Fruit fly (Drosophila melanogaster) whole organism, prepupa: ENCODE measurements around the gene CG33687.

Experiments used
- CG10631 ChIP-seq: fragments of 200-800 bp; sonication (Bioruptor generic); optimal IDR thresholded peaks from 2 replicates; lab custom pipeline; 2016; ENCODE audit warnings: missing biosample characterization, missing genetic modification characterization
- CG10669 ChIP-seq: fragments of 200-800 bp; sonication (Bioruptor generic); optimal IDR thresholded peaks from 3 replicates; lab custom pipeline; 2018; ENCODE audit warnings: missing biosample characterization, mild to moderate bottlenecking, missing genetic modification characterization, moderate library complexity
- CG11762 ChIP-seq: fragments of 200-800 bp; sonication (Bioruptor generic); optimal IDR thresholded peaks from 3 replicates; lab custom pipeline; 2016; ENCODE audit warnings: missing biosample characterization, missing genetic modification characterization; ENCODE audit not compliant: insufficient read depth
- CG11902 ChIP-seq: fragments of 200-800 bp; sonication (Bioruptor generic); optimal IDR thresholded peaks from 3 replicates; lab custom pipeline; 2016; ENCODE audit warnings: missing biosample characterization, missing genetic modification characterization
- CG1621 ChIP-seq: fragments of 200-800 bp; sonication (Bioruptor generic); optimal IDR thresholded peaks from 3 replicates; lab custom pipeline; 2018; ENCODE audit warnings: missing biosample characterization, mild to moderate bottlenecking, missing genetic modification characterization
- CG3032 ChIP-seq: fragments of 200-800 bp; optimal IDR thresholded peaks from 2 replicates; lab custom pipeline; 2019; ENCODE audit warnings: missing biosample characterization, mild to moderate bottlenecking, missing genetic modification characterization, moderate library complexity
- CG31627 ChIP-seq: fragments of 200-800 bp; sonication (Bioruptor generic); optimal IDR thresholded peaks from 3 replicates; lab custom pipeline; 2016; ENCODE audit warnings: missing biosample characterization, missing genetic modification characterization
- CG32006 ChIP-seq: fragments of 200-800 bp; sonication (Bioruptor generic); optimal IDR thresholded peaks from 3 replicates; lab custom pipeline; 2017; ENCODE audit warnings: missing biosample characterization, mild to moderate bottlenecking, missing genetic modification characterization
- CG34406 ChIP-seq: fragments of 200-800 bp; sonication (Bioruptor generic); optimal IDR thresholded peaks from 3 replicates; lab custom pipeline; 2016; ENCODE audit warnings: missing biosample characterization, missing genetic modification characterization
- CG3919 ChIP-seq: fragments of 200-800 bp; sonication (Bioruptor generic); optimal IDR thresholded peaks from 3 replicates; lab custom pipeline; 2016; ENCODE audit warnings: missing biosample characterization, missing genetic modification characterization
- CG6276 ChIP-seq: fragments of 200-800 bp; sonication (Bioruptor generic); optimal IDR thresholded peaks from 2 replicates; lab custom pipeline; 2017; ENCODE audit warnings: missing biosample characterization, mild to moderate bottlenecking, missing genetic modification characterization
- CG6808 ChIP-seq: fragments of 200-800 bp; sonication (Bioruptor generic); optimal IDR thresholded peaks from 3 replicates; lab custom pipeline; 2017; ENCODE audit warnings: missing biosample characterization, missing genetic modification characterization, mild to moderate bottlenecking, moderate library complexity, missing genetic modification reagents
- CG7368 ChIP-seq: fragments of 200-800 bp; sonication (Bioruptor generic); optimal IDR thresholded peaks from 3 replicates; lab custom pipeline; 2016; ENCODE audit warnings: missing biosample characterization, missing genetic modification characterization
- CG8119 ChIP-seq: fragments of 200-800 bp; sonication (Bioruptor generic); IDR thresholded peaks from 3 replicates; pipeline ENCODE4 v1.3.6; 2022; ENCODE audit warnings: missing biosample characterization, missing genetic modification characterization
- CG8632 ChIP-seq: fragments of 200-800 bp; sonication (Bioruptor generic); optimal IDR thresholded peaks from 3 replicates; lab custom pipeline; 2016; ENCODE audit warnings: missing biosample characterization, missing genetic modification characterization
- CG9139 ChIP-seq: fragments of 200-800 bp; sonication (Bioruptor generic); optimal IDR thresholded peaks from 3 replicates; lab custom pipeline; 2017; ENCODE audit warnings: missing biosample characterization, mild to moderate bottlenecking, missing genetic modification characterization
- Eip75B ChIP-seq: fragments of 200-800 bp; sonication (Bioruptor generic); optimal IDR thresholded peaks from 3 replicates; lab custom pipeline; 2016; ENCODE audit warnings: missing biosample characterization, missing genetic modification characterization
- Eip78C ChIP-seq: fragments of 200-800 bp; sonication (Bioruptor generic); peaks from one replicate; lab custom pipeline; 2016; ENCODE audit warnings: missing biosample characterization, missing genetic modification characterization
- Eip93F ChIP-seq: fragments of 200-800 bp; sonication (Bioruptor generic); optimal IDR thresholded peaks from 2 replicates; lab custom pipeline; 2016; ENCODE audit warnings: missing biosample characterization, mild to moderate bottlenecking, missing genetic modification characterization
- Ets21C ChIP-seq: fragments of 200-800 bp; sonication (Bioruptor generic); optimal IDR thresholded peaks from 3 replicates; lab custom pipeline; 2016; ENCODE audit warnings: missing biosample characterization, missing genetic modification characterization
- Ets96B ChIP-seq: fragments of 200-800 bp; optimal IDR thresholded peaks from 2 replicates; lab custom pipeline; 2019; ENCODE audit warnings: missing biosample characterization, mild to moderate bottlenecking, missing genetic modification characterization, moderate library complexity
- Hr38 ChIP-seq: sonication (Bioruptor generic); optimal IDR thresholded peaks from 2 replicates; lab custom pipeline; 2016; ENCODE audit warnings: missing biosample characterization, missing genetic modification characterization
- OdsH ChIP-seq: fragments of 200-800 bp; sonication (Bioruptor generic); optimal IDR thresholded peaks from 3 replicates; lab custom pipeline; 2016; ENCODE audit warnings: missing biosample characterization, missing genetic modification characterization
- Smox ChIP-seq: fragments of 200-800 bp; sonication (Bioruptor generic); optimal IDR thresholded peaks from 3 replicates; lab custom pipeline; 2016; ENCODE audit warnings: missing biosample characterization, missing genetic modification characterization
- Sox102F ChIP-seq: fragments of 200-800 bp; sonication (Bioruptor generic); optimal IDR thresholded peaks from 2 replicates; lab custom pipeline; 2016; ENCODE audit warnings: missing biosample characterization, mild to moderate bottlenecking, missing genetic modification characterization
- Sox14 ChIP-seq: fragments of 200-800 bp; sonication (Bioruptor generic); optimal IDR thresholded peaks from 3 replicates; lab custom pipeline; 2016; ENCODE audit warnings: missing biosample characterization, missing genetic modification characterization
- Sox15 ChIP-seq: fragments of 200-800 bp; sonication (Bioruptor generic); optimal IDR thresholded peaks from 3 replicates; lab custom pipeline; 2016; ENCODE audit warnings: missing biosample characterization, missing genetic modification characterization
- achi ChIP-seq: fragments of 200-800 bp; sonication (Bioruptor generic); optimal IDR thresholded peaks from 3 replicates; lab custom pipeline; 2016; ENCODE audit warnings: missing biosample characterization, missing genetic modification characterization
- acj6 ChIP-seq: fragments of 200-800 bp; sonication (Bioruptor generic); optimal IDR thresholded peaks from 3 replicates; lab custom pipeline; 2016; ENCODE audit warnings: missing biosample characterization, missing genetic modification characterization
- cyc ChIP-seq: fragments of 200-800 bp; sonication (Bioruptor generic); optimal IDR thresholded peaks from 3 replicates; lab custom pipeline; 2016; ENCODE audit warnings: missing biosample characterization, missing genetic modification characterization
- dsx ChIP-seq: fragments of 200-800 bp; optimal IDR thresholded peaks from 3 replicates; lab custom pipeline; 2019; ENCODE audit warnings: missing biosample characterization, mild to moderate bottlenecking, missing genetic modification characterization, moderate library complexity; ENCODE audit not compliant: poor library complexity, severe bottlenecking
- fd59A ChIP-seq: fragments of 200-800 bp; sonication (Bioruptor generic); optimal IDR thresholded peaks from 2 replicates; lab custom pipeline; 2017; ENCODE audit warnings: missing biosample characterization, mild to moderate bottlenecking, missing genetic modification characterization, missing genetic modification reagents
- net ChIP-seq: fragments of 200-800 bp; sonication (Bioruptor generic); optimal IDR thresholded peaks from 3 replicates; lab custom pipeline; 2016; ENCODE audit warnings: missing biosample characterization, missing genetic modification characterization
- pdm3 ChIP-seq: fragments of 200-800 bp; sonication (Bioruptor generic); optimal IDR thresholded peaks from 3 replicates; lab custom pipeline; 2016; ENCODE audit warnings: missing biosample characterization, missing genetic modification characterization
- salr ChIP-seq, 2 experiments: fragments of 200-800 bp; sonication (Bioruptor generic); optimal IDR thresholded peaks; 3 replicates each; lab custom pipeline; 2016 to 2018; ENCODE audit warnings: missing biosample characterization in 2 of 2, missing genetic modification characterization in 2 of 2, mild to moderate bottlenecking in 1 of 2
- spab ChIP-seq: fragments of 200-800 bp; sonication (Bioruptor generic); optimal IDR thresholded peaks from 2 replicates; lab custom pipeline; 2017; ENCODE audit warnings: missing biosample characterization, mild to moderate bottlenecking, missing genetic modification characterization, missing genetic modification reagents
- ss ChIP-seq, 2 experiments: fragments of 200-800 bp; sonication (Bioruptor generic); optimal IDR thresholded peaks; 2 replicates in 1 of 2; 3 replicates in 1 of 2; lab custom pipeline; 2017 to 2018; ENCODE audit warnings: mild to moderate bottlenecking in 2 of 2, missing biosample characterization in 2 of 2, missing genetic modification characterization in 2 of 2, moderate library complexity in 1 of 2
- topi ChIP-seq: fragments of 200-800 bp; sonication (Bioruptor generic); optimal IDR thresholded peaks from 3 replicates; lab custom pipeline; 2016; ENCODE audit warnings: missing biosample characterization, missing genetic modification characterization

Gene CG33687

DNA sequence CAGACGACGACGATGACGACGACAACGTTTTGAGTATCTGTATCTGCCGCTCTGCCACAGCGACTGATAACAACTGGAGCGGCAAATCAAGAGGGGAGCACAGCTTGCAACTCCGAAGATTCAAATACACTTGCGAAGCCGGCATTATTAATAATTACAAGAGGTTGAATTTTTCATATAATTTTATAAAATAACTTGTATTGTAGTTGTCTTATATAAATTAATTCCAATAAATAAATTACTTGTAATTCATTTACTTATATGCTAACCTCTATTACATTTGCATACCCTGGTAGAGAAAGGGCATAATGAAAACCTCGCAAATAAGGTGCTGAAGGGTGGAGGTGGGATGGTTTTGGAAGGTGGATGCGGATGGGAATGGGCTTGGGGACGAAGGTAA lies 6.5 kb downstream of the CG33687 start (continued):
- TF ChIP-seq net (GFP tag; lab: Kevin White, UChicago) (peak; percentile 58), Hr38 (GFP tag; lab: Kevin White, UChicago) (no peak), CG11762 (GFP tag; lab: Kevin White, UChicago) (peak; percentile 49), salr (GFP tag; optimal IDR thresholded peaks at IDR 0.05; lab: Kevin White, UChicago) (peak; percentile 10 to 38), dsx (GFP tag; lab: Kevin White, UChicago) (peak; percentile 63), fd59A (peak; percentile 64), CG1621 (tag; lab: Kevin White, UChicago) (peak; percentile 42), CG9139 (GFP tag; lab: Kevin White, UChicago) (peak; percentile 15), Eip75B (GFP tag; lab: Kevin White, UChicago) (peak; percentile 33), pdm3 (GFP tag; lab: Kevin White, UChicago) (peak; percentile 56), CG3919 (peak; percentile 77), Ets21C (GFP tag; lab: Kevin White, UChicago) (no peak), CG34406 (GFP tag; lab: Kevin White, UChicago) (peak; percentile 87), cyc (GFP tag; lab: Kevin White, UChicago) (peak; percentile 66), acj6 (GFP tag; lab: Kevin White, UChicago) (peak; percentile 75), achi (peak; percentile 69), OdsH (peak; percentile 70), Ets96B (peak; percentile 85), CG8632 (GFP tag; lab: Kevin White, UChicago) (peak; percentile 73), CG3032 (tag; lab: Kevin White, UChicago) (peak; percentile 76), CG31627 (GFP tag; lab: Kevin White, UChicago) (peak; percentile 41), CG6808 (peak; percentile 52), Sox14 (GFP tag; lab: Kevin White, UChicago) (peak; percentile 21), CG7368 (GFP tag; lab: Kevin White, UChicago) (peak; percentile 71), CG11902 (peak; percentile 70), topi (GFP tag; lab: Kevin White, UChicago) (peak; percentile 67), Sox102F (GFP tag; lab: Kevin White, UChicago) (peak; percentile 66), Sox15 (GFP tag; lab: Kevin White, UChicago) (peak; percentile 59), CG6276 (GFP tag; lab: Kevin White, UChicago) (no peak)
- TF ChIP-seq, all 60 proteins: peak for 51

DNA sequence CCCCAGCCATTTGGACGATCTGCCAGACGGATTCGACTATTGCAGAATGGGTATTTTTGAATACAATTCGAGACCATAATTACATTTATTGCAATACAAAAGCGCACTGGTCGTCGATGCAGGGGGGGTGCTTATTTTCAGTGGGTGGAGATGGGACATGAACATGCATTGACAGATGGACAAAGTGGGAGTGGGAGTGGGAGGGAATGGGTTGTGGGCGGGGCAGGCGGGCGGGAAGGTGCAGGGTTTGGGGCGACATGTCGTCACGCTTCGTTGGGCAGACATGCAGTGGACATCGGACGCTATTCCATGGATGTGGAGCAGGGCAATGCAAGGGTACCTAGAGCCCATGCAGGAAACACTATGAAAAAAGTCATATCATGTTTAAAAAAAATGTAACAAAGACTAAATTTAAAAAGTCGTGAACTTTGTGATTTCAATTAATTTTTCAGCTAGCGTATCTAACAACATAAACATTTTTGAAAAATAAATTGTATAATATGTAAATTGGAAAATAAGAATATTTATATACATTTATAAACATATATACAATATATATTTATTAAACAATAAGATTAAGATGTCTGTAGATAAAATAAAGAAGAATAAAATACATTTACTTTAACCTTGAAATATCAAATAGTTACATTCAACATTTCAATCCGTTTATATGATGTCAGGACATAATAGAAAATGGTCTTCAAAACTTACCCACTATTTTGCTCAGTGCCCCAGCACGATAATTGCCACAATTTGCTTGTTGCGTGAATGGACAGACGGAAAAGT lies 10.6 kb downstream of the CG33687 start:
- TF ChIP-seq Ets96B (peak; percentile 68), Sox14 (GFP tag; lab: Kevin White, UChicago) (no peak), Eip78C (GFP tag; lab: Kevin White, UChicago) (peak; percentile 42), ss (GFP tag; optimal IDR thresholded peaks at IDR 0.05; lab: Kevin White, UChicago) (peak in 1 of 2 experiments; percentile 65), CG6808 (peak; percentile 24), Smox (GFP tag; lab: Kevin White, UChicago) (no peak), CG34406 (GFP tag; lab: Kevin White, UChicago) (peak; percentile 3), CG10631 (GFP tag; lab: Kevin White, UChicago) (peak; percentile 18), CG8119 (GFP tag; lab: Robert Waterston, UW) (0 out of 3 replicates have a peak, but pooled peaks have one; percentile 18), CG10669 (GFP tag; lab: Kevin White, UChicago) (peak; percentile 10), CG32006 (GFP tag; lab: Kevin White, UChicago) (peak; percentile 31), OdsH (peak; percentile 20), CG3032 (tag; lab: Kevin White, UChicago) (peak; percentile 57), Eip93F (no peak), dsx (GFP tag; lab: Kevin White, UChicago) (peak; percentile 26), spab (GFP tag; lab: Kevin White, UChicago) (no peak), CG7368 (GFP tag; lab: Kevin White, UChicago) (no peak), salr (GFP tag; optimal IDR thresholded peaks at IDR 0.05; lab: Kevin White, UChicago) (peak in 1 of 2 experiments; percentile 21)
